Fruit fly (Drosophila melanogaster): Measurements from ENCODE around the gene cpb.
A peak's percentile ranks its signal among the peaks of the same experiment; 100 is the strongest.

The cpb gene

dm6 chr2L:1730914-1731313 lies 26.2 kb downstream of the cpb start:
- TF ChIP-seq tj (GFP tag; optimal IDR thresholded peaks at IDR 0.05), result no peak
- TF ChIP-seq CG11617 (GFP tag; optimal IDR thresholded peaks at IDR 0.05), result peak; percentile 53
- no peak for TF ChIP-seq pad (GFP tag; optimal IDR thresholded peaks at IDR 0.05)
- TF ChIP-seq toe (GFP tag; optimal IDR thresholded peaks at IDR 0.05), result no peak
- peak; percentile 43 for TF ChIP-seq CG7045 (GFP tag; optimal IDR thresholded peaks at IDR 0.05)
- TF ChIP-seq CG14711 (tag; optimal IDR thresholded peaks at IDR 0.05), result no peak
- TF ChIP-seq ovo (GFP tag; optimal IDR thresholded peaks at IDR 0.05), result no peak
- TF ChIP-seq Clk (GFP tag; optimal IDR thresholded peaks at IDR 0.05), result no peak
- TF ChIP-seq cic (GFP tag; optimal IDR thresholded peaks at IDR 0.05), result peak; percentile 89
- peak; percentile 64 for TF ChIP-seq CG33017 (tag; optimal IDR thresholded peaks at IDR 0.05)
- peak; percentile 5 for TF ChIP-seq CG7101 (tag; optimal IDR thresholded peaks at IDR 0.05)
- TF ChIP-seq CG12768 (GFP tag; optimal IDR thresholded peaks at IDR 0.05), result no peak
- peak; percentile 58 for TF ChIP-seq Mnt (GFP tag; optimal IDR thresholded peaks at IDR 0.05)

dm6 chr2L:1732189-1732588 lies 27.5 kb downstream of the cpb start, which contains the start of the genes CG17652 and CG17646:
TSS of gene CG17652 (minus strand) at chr2L:1732356.
TSS of gene CG17646 (plus strand) at chr2L:1732524.
- TF ChIP-seq pad (GFP tag; optimal IDR thresholded peaks at IDR 0.05), result peak; percentile 17
- TF ChIP-seq CG7101 (tag; optimal IDR thresholded peaks at IDR 0.05), result peak; percentile 49
- peak; percentile 48 for TF ChIP-seq CG14711 (tag; optimal IDR thresholded peaks at IDR 0.05)
- TF ChIP-seq CG1620 (GFP tag; optimal IDR thresholded peaks at IDR 0.05), result no peak
- no peak for TF ChIP-seq CG11617 (GFP tag; optimal IDR thresholded peaks at IDR 0.05)
- peak; percentile 18 for TF ChIP-seq cic (GFP tag; optimal IDR thresholded peaks at IDR 0.05)
- TF ChIP-seq cnc (optimal IDR thresholded peaks at IDR 0.05), result no peak
- no peak for TF ChIP-seq bab1 (GFP tag; optimal IDR thresholded peaks at IDR 0.05)
- no peak for TF ChIP-seq CG12768 (GFP tag; optimal IDR thresholded peaks at IDR 0.05)
- TF ChIP-seq Crg-1 (GFP tag; optimal IDR thresholded peaks at IDR 0.05), result peak; percentile 69
- no peak for TF ChIP-seq CG7045 (GFP tag; optimal IDR thresholded peaks at IDR 0.05)
- peak; percentile 80 for TF ChIP-seq Mnt (GFP tag; optimal IDR thresholded peaks at IDR 0.05)
- no peak for TF ChIP-seq CG5204 (GFP tag; optimal IDR thresholded peaks at IDR 0.05)
- TF ChIP-seq CG33017 (tag; optimal IDR thresholded peaks at IDR 0.05), result peak; percentile 68
- TF ChIP-seq ovo (GFP tag; optimal IDR thresholded peaks at IDR 0.05), result no peak
- no peak for TF ChIP-seq Clk (GFP tag; optimal IDR thresholded peaks at IDR 0.05)
- TF ChIP-seq kay (GFP tag; ENCODE audit: borderline replicate concordance), result no peak
- TF ChIP-seq tj (GFP tag; optimal IDR thresholded peaks at IDR 0.05), result no peak
- no peak for TF ChIP-seq toe (GFP tag; optimal IDR thresholded peaks at IDR 0.05)
- no peak for TF ChIP-seq Hr96 (GFP tag; optimal IDR thresholded peaks at IDR 0.05)

dm6 chr2L:1733155-1733813 lies 28.6 kb downstream of the cpb start:
- TF ChIP-seq Mnt (GFP tag; optimal IDR thresholded peaks at IDR 0.05) (no peak), Clk (GFP tag; optimal IDR thresholded peaks at IDR 0.05) (no peak), cnc (optimal IDR thresholded peaks at IDR 0.05) (no peak), Hr96 (GFP tag; optimal IDR thresholded peaks at IDR 0.05) (no peak), CG14711 (tag; optimal IDR thresholded peaks at IDR 0.05) (no peak), CG1620 (GFP tag; optimal IDR thresholded peaks at IDR 0.05) (no peak), cic (GFP tag; optimal IDR thresholded peaks at IDR 0.05) (no peak), CG11617 (GFP tag; optimal IDR thresholded peaks at IDR 0.05) (no peak), tj (GFP tag; optimal IDR thresholded peaks at IDR 0.05) (no peak), Crg-1 (GFP tag; optimal IDR thresholded peaks at IDR 0.05) (no peak), ovo (GFP tag; optimal IDR thresholded peaks at IDR 0.05) (no peak), CG12768 (GFP tag; optimal IDR thresholded peaks at IDR 0.05) (no peak), kay (GFP tag; ENCODE audit: borderline replicate concordance) (no peak), pad (GFP tag; optimal IDR thresholded peaks at IDR 0.05) (no peak), toe (GFP tag; optimal IDR thresholded peaks at IDR 0.05) (no peak), CG33017 (tag; optimal IDR thresholded peaks at IDR 0.05) (no peak), CG5204 (GFP tag; optimal IDR thresholded peaks at IDR 0.05) (no peak), CG7101 (tag; optimal IDR thresholded peaks at IDR 0.05) (no peak), bab1 (GFP tag; optimal IDR thresholded peaks at IDR 0.05) (no peak)

dm6 chr2L:1735133-1735532 lies 30.4 kb downstream of the cpb start:
- TF ChIP-seq CG1620 (GFP tag; optimal IDR thresholded peaks at IDR 0.05) (no peak), CG12768 (GFP tag; optimal IDR thresholded peaks at IDR 0.05) (no peak), CG11617 (GFP tag; optimal IDR thresholded peaks at IDR 0.05) (no peak), tj (GFP tag; optimal IDR thresholded peaks at IDR 0.05) (no peak), CG7101 (tag; optimal IDR thresholded peaks at IDR 0.05) (no peak), kay (GFP tag; ENCODE audit: borderline replicate concordance) (no peak), CG5204 (GFP tag; optimal IDR thresholded peaks at IDR 0.05) (no peak), CG33017 (tag; optimal IDR thresholded peaks at IDR 0.05) (no peak)

- TF ChIP-seq CG14711 (tag; optimal IDR thresholded peaks at IDR 0.05) (peak; percentile 67), cic (GFP tag; optimal IDR thresholded peaks at IDR 0.05) (no peak), Mnt (GFP tag; optimal IDR thresholded peaks at IDR 0.05) (peak; percentile 70), CG7045 (GFP tag; optimal IDR thresholded peaks at IDR 0.05) (no peak), CG11617 (GFP tag; optimal IDR thresholded peaks at IDR 0.05) (no peak), kay (GFP tag; ENCODE audit: borderline replicate concordance) (no peak), tj (GFP tag; optimal IDR thresholded peaks at IDR 0.05) (peak; percentile 35), toe (GFP tag; optimal IDR thresholded peaks at IDR 0.05) (no peak), Clk (GFP tag; optimal IDR thresholded peaks at IDR 0.05) (no peak), CG1620 (GFP tag; optimal IDR thresholded peaks at IDR 0.05) (no peak), CG5204 (GFP tag; optimal IDR thresholded peaks at IDR 0.05) (peak; percentile 21), Hr96 (GFP tag; optimal IDR thresholded peaks at IDR 0.05) (peak; percentile 26), CG12768 (GFP tag; optimal IDR thresholded peaks at IDR 0.05) (no peak), CG7101 (tag; optimal IDR thresholded peaks at IDR 0.05) (peak; percentile 50), CG33017 (tag; optimal IDR thresholded peaks at IDR 0.05) (peak; percentile 10), bab1 (GFP tag; optimal IDR thresholded peaks at IDR 0.05) (peak; percentile 71), Crg-1 (GFP tag; optimal IDR thresholded peaks at IDR 0.05) (no peak), pad (GFP tag; optimal IDR thresholded peaks at IDR 0.05) (peak; percentile 57)
Observed at dm6 chr2L:1737057-1737581, 32.4 kb downstream of the cpb start.
